Worm (Caenorhabditis elegans) whole organism, L4 larva: ENCODE results near the gene C16H3.3.

Experiments used
- R02D3.7 ChIP-seq: fragments of 150-350 bp; sonication (generic microtip); optimal IDR thresholded peaks from 3 replicates; lab custom pipeline; 2014; ENCODE audit warnings: missing biosample characterization, missing genetic modification characterization
- T20F7.1 ChIP-seq: fragments of 200-800 bp; sonication (Bioruptor generic); optimal IDR thresholded peaks from 2 replicates; lab custom pipeline; 2018; ENCODE audit warnings: mild to moderate bottlenecking, missing genetic modification characterization, missing compliant biosample characterization
- ceh-62 ChIP-seq: sonication (generic microtip); optimal IDR thresholded peaks from 2 replicates; lab custom pipeline; 2017; ENCODE audit warnings: missing biosample characterization, missing genetic modification characterization
- fkh-10 ChIP-seq: fragments of 150-350 bp; optimal IDR thresholded peaks from 2 replicates; lab custom pipeline; 2014; ENCODE audit warnings: missing biosample characterization, missing genetic modification reagents, missing genetic modification characterization
- fos-1 ChIP-seq: fragments of 150-350 bp; optimal IDR thresholded peaks from 2 replicates; lab custom pipeline; 2014; ENCODE audit warnings: missing biosample characterization, missing genetic modification characterization
- lin-15B ChIP-seq: fragments of 150-350 bp; sonication (generic microtip); optimal IDR thresholded peaks from 3 replicates; lab custom pipeline; 2014; ENCODE audit warnings: missing biosample characterization, missing genetic modification characterization
- lin-39 ChIP-seq: fragments of 150-350 bp; optimal IDR thresholded peaks from 2 replicates; lab custom pipeline; 2014; ENCODE audit warnings: missing biosample characterization, missing genetic modification reagents, missing genetic modification characterization
- nhr-11 ChIP-seq: fragments of 150-350 bp; optimal IDR thresholded peaks from 2 replicates; lab custom pipeline; 2014; ENCODE audit warnings: missing biosample characterization, missing genetic modification characterization
- nhr-237 ChIP-seq: sonication (generic microtip); optimal IDR thresholded peaks from 2 replicates; lab custom pipeline; 2017; ENCODE audit warnings: missing biosample characterization, missing genetic modification characterization
- pha-4 ChIP-seq, 2 experiments: fragments of 150-350 bp in 1 of 2; fragments of 200-800 bp in 1 of 2; sonication (Bioruptor generic) in 1 of 2; IDR thresholded peaks in 1 of 2; optimal IDR thresholded peaks in 1 of 2; 2 replicates each; pipeline versions ENCODE4 v1.3.6 to Lab custom; 2014 to 2022; ENCODE audit warnings: missing genetic modification characterization in 2 of 2, missing genetic modification reagents in 2 of 2, missing biosample characterization in 1 of 2, missing compliant biosample characterization in 1 of 2
- snpc-4 ChIP-seq: fragments of 150-350 bp; optimal IDR thresholded peaks from 2 replicates; lab custom pipeline; 2014; ENCODE audit warnings: missing biosample characterization, missing genetic modification characterization
- unc-130 ChIP-seq: sonication (generic microtip); optimal IDR thresholded peaks from 2 replicates; lab custom pipeline; 2016; ENCODE audit warnings: missing genetic modification reagents, missing genetic modification characterization, missing compliant biosample characterization
- zag-1 ChIP-seq: fragments of 150-350 bp; optimal IDR thresholded peaks from 2 replicates; lab custom pipeline; 2014; ENCODE audit warnings: missing biosample characterization, missing genetic modification characterization
- zip-11 ChIP-seq: fragments of 200-800 bp; sonication (Bioruptor generic); IDR thresholded peaks from 2 replicates; pipeline ENCODE4 v1.3.6; 2022; ENCODE audit warnings: missing genetic modification characterization, missing compliant biosample characterization

- no peak for TF ChIP-seq nhr-237
- TF ChIP-seq R02D3.7 (tag; lab: Kevin White, UChicago) = no peak
- no peak for TF ChIP-seq fkh-10 (GFP tag; lab: Kevin White, UChicago)
- no peak for TF ChIP-seq ceh-62 (tag; lab: Kevin White, UChicago)
- TF ChIP-seq zag-1 (tag; lab: Kevin White, UChicago) = no peak
- no peak for TF ChIP-seq zip-11
- TF ChIP-seq unc-130 = no peak
- no peak for TF ChIP-seq fos-1 (tag; lab: Kevin White, UChicago)
- no peak for TF ChIP-seq snpc-4
- no peak for TF ChIP-seq lin-15B (tag; lab: Kevin White, UChicago)
- no peak for TF ChIP-seq lin-39 (tag; lab: Kevin White, UChicago)
- TF ChIP-seq T20F7.1 (GFP tag; lab: Kevin White, UChicago) = no peak
- TF ChIP-seq pha-4 (GFP tag; IDR thresholded peaks at IDR 0.05; lab: Robert Waterston, UW) = no peak
- TF ChIP-seq pha-4 (tag; optimal IDR thresholded peaks at IDR 0.05; lab: Kevin White, UChicago) = no peak
- no peak for TF ChIP-seq nhr-11
These were observed 30.1 kb downstream of the C16H3.3 start, which contains the start of gene frpr-7 for ce11 chrX:17579779-17580178.
